Worm (Caenorhabditis elegans): Measurements from ENCODE around the gene mek-1.

The mek-1 gene

ce11 chrX:7463637-7464036 is 15.4 kb upstream of the mek-1 start, which contains the start of gene sox-2:
sox-2 (minus strand) TSS chrX:7463736.
- no peak for TF ChIP-seq ceh-58 (GFP tag; IDR thresholded peaks at IDR 0.05)
- 0 out of 2 replicates have a peak, but pooled peaks have one; percentile 7 for TF ChIP-seq zfh-2 (GFP tag; conservative IDR thresholded peaks at IDR 0.05)
- TF ChIP-seq ceh-40 (GFP tag; IDR thresholded peaks at IDR 0.05) = 0 out of 2 replicates have a peak, but pooled peaks have one; percentile 38

ce11 chrX:7464389-7464788 is 14.7 kb upstream of the mek-1 start:
- TF ChIP-seq Y53G8AR.9 (GFP tag; conservative IDR thresholded peaks at IDR 0.05) (0 out of 2 replicates have a peak, but pooled peaks have one; percentile 30), ets-4 (GFP tag; optimal IDR thresholded peaks at IDR 0.05) (no peak), nfyb-1 (GFP tag; IDR thresholded peaks at IDR 0.05) (peak; percentile 58; the same call in 1 of the 2 replicates), bed-2 (GFP tag; IDR thresholded peaks at IDR 0.05) (no peak), chd-7 (tag; optimal IDR thresholded peaks at IDR 0.05) (no peak), hmg-20 (GFP tag; IDR thresholded peaks at IDR 0.05) (no peak), lag-1 (GFP tag; IDR thresholded peaks at IDR 0.05) (no peak), ztf-22 (GFP tag; optimal IDR thresholded peaks at IDR 0.05) (no peak), D2030.7 (GFP tag; IDR thresholded peaks at IDR 0.05) (no peak), F57C9.4 (tag; optimal IDR thresholded peaks at IDR 0.05) (no peak), zfh-2 (GFP tag; conservative IDR thresholded peaks at IDR 0.05) (peak; percentile 91), nhr-27 (tag; optimal IDR thresholded peaks at IDR 0.05) (no peak)

ce11 chrX:7466682-7467081 is 12.4 kb upstream of the mek-1 start:
- TF ChIP-seq attf-3 (GFP tag; conservative IDR thresholded peaks at IDR 0.05) = no peak
- no peak for TF ChIP-seq dpl-1 (GFP tag; optimal IDR thresholded peaks at IDR 0.05)
- no peak for TF ChIP-seq pha-4 (tag; optimal IDR thresholded peaks at IDR 0.05)
- no peak for TF ChIP-seq ztf-26 (tag; optimal IDR thresholded peaks at IDR 0.05)
- no peak for TF ChIP-seq him-1 (tag; optimal IDR thresholded peaks at IDR 0.05)
- no peak for TF ChIP-seq B0261.1 (tag; optimal IDR thresholded peaks at IDR 0.05)
- TF ChIP-seq nfyb-1 (GFP tag; IDR thresholded peaks at IDR 0.05) = no peak
- TF ChIP-seq die-1 (tag; optimal IDR thresholded peaks at IDR 0.05) = no peak

ce11 chrX:7469907-7470306 is 9.1 kb upstream of the mek-1 start:
- TF ChIP-seq lin-54 (GFP tag; optimal IDR thresholded peaks at IDR 0.05) = no peak

- TF ChIP-seq mes-4 (tag; optimal IDR thresholded peaks at IDR 0.05) (no peak), let-607 (tag; optimal IDR thresholded peaks at IDR 0.05) (peak in 1 of 2 experiments; percentile 26), cebp-1 (GFP tag; IDR thresholded peaks at IDR 0.05) (no peak), cebp-1 (tag; optimal IDR thresholded peaks at IDR 0.05) (peak; percentile 48), madf-3 (GFP tag; IDR thresholded peaks at IDR 0.05) (0 out of 2 replicates have a peak, but pooled peaks have one; percentile 66), hsf-1 (GFP tag; IDR thresholded peaks at IDR 0.05) (no peak), lin-40 (tag; optimal IDR thresholded peaks at IDR 0.05) (peak; percentile 30), nhr-27 (tag; optimal IDR thresholded peaks at IDR 0.05) (no peak), ceh-27 (GFP tag; optimal IDR thresholded peaks at IDR 0.05) (peak; percentile 50), K12H6.12 (tag; optimal IDR thresholded peaks at IDR 0.05) (peak; percentile 7), hmg-1.2 (GFP tag; IDR thresholded peaks at IDR 0.05) (peak; percentile 76; the same call in 1 of the 2 replicates), ztf-18 (tag; optimal IDR thresholded peaks at IDR 0.05) (no peak)
These were observed 4.0 kb upstream of the mek-1 start, which contains the start of gene coh-1 for ce11 chrX:7474968-7475433. coh-1 (minus strand) TSS chrX:7475018.
